Fruit fly (Drosophila melanogaster): ENCODE results near the gene Rab27.

Gene Rab27

DNA sequence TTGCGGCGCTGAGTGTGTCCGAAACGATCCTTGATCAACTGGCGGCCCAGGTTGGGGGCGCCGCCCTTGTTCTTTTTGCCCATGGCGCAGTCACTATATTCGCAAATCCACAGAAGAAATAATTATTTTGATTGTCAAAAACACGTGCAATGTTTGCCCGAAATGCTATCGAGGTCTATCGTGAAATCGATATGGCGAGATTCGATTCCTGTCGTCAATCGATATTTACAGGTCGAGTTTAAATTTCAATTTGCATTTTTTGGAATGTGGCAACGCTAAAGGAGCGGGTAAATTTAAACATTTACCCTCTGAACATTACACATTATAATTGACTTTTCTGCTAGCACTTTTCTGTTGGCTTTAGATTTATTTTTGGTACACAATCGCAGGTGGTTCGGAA, 12.7 kb downstream of the Rab27 start, which contains the start of gene Ns3 (continued):
- TF ChIP-seq lab (GFP tag; optimal IDR thresholded peaks at IDR 0.05) (no peak), CG6272 (GFP tag; IDR thresholded peaks at IDR 0.05) (no peak), Aef1 (GFP tag; IDR thresholded peaks at IDR 0.05) (no peak), Six4 (GFP tag; optimal IDR thresholded peaks at IDR 0.05) (no peak), zen2 (GFP tag; IDR thresholded peaks at IDR 0.05; ENCODE audit: partially characterized antibody) (peak; percentile 89), ranshi (GFP tag; IDR thresholded peaks at IDR 0.05) (no peak), TFAM (GFP tag; optimal IDR thresholded peaks at IDR 0.05) (no peak), sob (GFP tag; IDR thresholded peaks at IDR 0.05) (no peak), Dref (GFP tag; IDR thresholded peaks at IDR 0.05) (peak; percentile 96), CG18011 (GFP tag; optimal IDR thresholded peaks at IDR 0.05) (no peak), CG11723 (GFP tag; optimal IDR thresholded peaks at IDR 0.05) (no peak), tx (GFP tag; optimal IDR thresholded peaks at IDR 0.05) (no peak), tin (GFP tag; optimal IDR thresholded peaks at IDR 0.05) (no peak), CG2712 (tag; optimal IDR thresholded peaks at IDR 0.05) (no peak), CG14050 (GFP tag; IDR thresholded peaks at IDR 0.05) (no peak), NfI (GFP tag; optimal IDR thresholded peaks at IDR 0.05) (no peak), corto (GFP tag; optimal IDR thresholded peaks at IDR 0.05) (no peak), CG1832 (GFP tag; optimal IDR thresholded peaks at IDR 0.05) (no peak)

DNA sequence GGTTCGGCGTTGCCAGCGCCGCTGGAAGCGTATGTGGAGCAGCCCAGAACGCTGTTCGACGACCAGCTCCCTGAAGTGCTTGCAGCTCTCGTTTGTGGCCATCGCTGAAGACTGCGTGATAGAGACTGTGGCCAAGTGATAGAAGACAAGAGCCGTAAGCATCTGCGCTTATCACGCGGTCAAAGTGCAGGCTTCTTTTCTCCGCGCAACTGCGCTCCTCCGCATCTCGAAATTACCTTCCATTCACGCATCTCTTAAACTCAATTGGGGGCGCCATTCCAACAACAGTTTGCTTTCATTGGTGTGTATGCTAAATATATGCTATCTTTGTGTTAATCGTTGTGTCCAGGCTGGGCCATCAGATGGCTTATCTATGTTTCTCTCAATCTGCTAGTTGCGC, 15.2 kb downstream of the Rab27 start, which contains the start of gene CG14787:
Gene CG14787 (minus strand): TSS at position 133 of the 400 bp plus-strand sequence.
- TF ChIP-seq nom (GFP tag; optimal IDR thresholded peaks at IDR 0.05) (peak; percentile 58), Pdp1 (GFP tag; optimal IDR thresholded peaks at IDR 0.05) (peak in 1 of 2 experiments; percentile 52), Drgx (GFP tag; IDR thresholded peaks at IDR 0.05) (0 out of 2 replicates have a peak, but pooled peaks have one; percentile 37), CG15696 (tag; optimal IDR thresholded peaks at IDR 0.05) (no peak)

DNA sequence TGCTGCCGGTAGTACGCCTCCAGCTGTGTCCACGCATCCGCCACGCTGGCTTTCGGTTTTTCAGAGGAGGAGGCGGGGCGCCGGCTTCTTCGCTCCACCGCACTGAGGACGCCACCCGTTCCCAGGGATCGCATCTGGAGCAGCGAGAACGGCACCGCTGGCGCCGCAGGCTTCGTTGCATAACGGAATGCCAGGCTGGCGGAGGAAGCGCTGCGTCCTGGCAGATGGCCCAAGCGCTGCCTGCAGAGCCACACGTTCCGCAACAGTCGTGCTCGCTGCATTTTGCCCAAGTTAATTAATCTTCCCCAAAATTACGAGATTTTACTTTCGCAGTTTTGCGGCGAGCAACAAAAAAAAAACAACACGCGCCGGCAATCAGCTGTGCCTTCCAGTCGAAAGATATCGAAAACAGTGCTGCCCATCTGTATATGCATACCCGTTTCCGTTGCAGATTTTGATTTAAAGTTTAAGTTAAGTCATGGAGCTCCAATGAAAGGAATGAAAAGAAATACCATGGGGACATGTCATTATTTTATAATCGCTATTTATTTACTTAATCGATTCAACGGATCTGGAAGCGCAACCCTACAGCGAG, 16.4 kb downstream of the Rab27 start, which contains the start of gene Lrpprc2:
Gene Lrpprc2 (minus strand): TSS at position 340 of the 595 bp plus-strand sequence.
- TF ChIP-seq pfk (GFP tag; optimal IDR thresholded peaks at IDR 0.05) (peak; percentile 34), CG10431 (GFP tag; optimal IDR thresholded peaks at IDR 0.05) (peak; percentile 16), unc-4 (GFP tag; IDR thresholded peaks at IDR 0.05; ENCODE audit: partially characterized antibody) (peak; percentile 35; the same call in 1 of the 2 replicates), Adf1 (GFP tag; IDR thresholded peaks at IDR 0.05) (peak; percentile 23; the same call in 1 of the 2 replicates), gem (tag; optimal IDR thresholded peaks at IDR 0.05) (no peak), CG10543 (GFP tag; optimal IDR thresholded peaks at IDR 0.05) (peak; percentile 6), CG13287 (GFP tag; IDR thresholded peaks at IDR 0.05; ENCODE audit: partially characterized antibody) (peak; percentile 46; the same call in 1 of the 2 replicates), row (GFP tag; IDR thresholded peaks at IDR 0.05) (no peak), Dll (GFP tag; IDR thresholded peaks at IDR 0.05; ENCODE audit: partially characterized antibody) (0 out of 4 replicates have a peak, but pooled peaks have one; percentile 27), BEAF-32 (GFP tag; optimal IDR thresholded peaks at IDR 0.05) (peak; percentile 14), Pdp1 (GFP tag; optimal IDR thresholded peaks at IDR 0.05) (peak in 1 of 2 experiments; percentile 95), dm (GFP tag; optimal IDR thresholded peaks at IDR 0.05) (peak; percentile 24), Myb (GFP tag; optimal IDR thresholded peaks at IDR 0.05) (peak; percentile 91), pzg (GFP tag; optimal IDR thresholded peaks at IDR 0.05) (peak; percentile 36), CG7987 (GFP tag; optimal IDR thresholded peaks at IDR 0.05) (peak; percentile 17), ken (GFP tag; IDR thresholded peaks at IDR 0.05) (no peak), Scr (GFP tag; IDR thresholded peaks at IDR 0.05; ENCODE audit: partially characterized antibody) (0 out of 2 replicates have a peak, but pooled peaks have one; percentile 16), CG10462 (GFP tag; optimal IDR thresholded peaks at IDR 0.05) (no peak), danr (GFP tag; IDR thresholded peaks at IDR 0.05) (no peak), YL-1 (GFP tag; optimal IDR thresholded peaks at IDR 0.05) (peak; percentile 53), E2f2 (GFP tag; IDR thresholded peaks at IDR 0.05) (peak; percentile 72), phol (tag; optimal IDR thresholded peaks at IDR 0.05) (peak; percentile 12), wek (GFP tag; optimal IDR thresholded peaks at IDR 0.05) (peak; percentile 2), Ets65A (GFP tag) (peak; percentile 34), ci (GFP tag; IDR thresholded peaks at IDR 0.05) (peak; percentile 64; the same call in 1 of the 3 replicates)

All from whole organism, embryonic.